ENCODE assay signal across 4 worm cellular contexts in the genomic region with DNA sequence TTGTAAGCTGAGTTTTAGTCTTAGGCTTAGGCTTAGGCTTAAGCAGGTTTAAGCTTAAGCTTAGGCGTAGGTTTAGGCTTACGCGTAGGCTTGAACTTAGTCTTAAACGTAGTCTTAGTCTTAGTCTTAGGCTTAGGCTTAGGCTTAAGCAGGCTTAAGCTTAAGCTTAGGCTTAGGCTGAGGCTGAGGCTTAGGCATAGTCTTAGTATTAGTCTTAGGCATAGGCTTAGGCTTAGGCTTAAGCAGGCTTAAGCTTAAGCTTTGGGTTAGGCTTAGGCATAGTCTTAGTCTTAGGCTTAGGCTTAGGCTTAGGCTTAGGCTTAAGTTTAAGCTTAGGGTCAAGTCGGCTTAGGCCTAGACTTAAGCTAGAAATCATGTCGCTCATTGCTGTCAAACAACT.
TF ChIP-seq lines count a peak whose summit lies in the region.

No protein-coding gene starts in this region.

TF ChIP-seq in whole organism, early embryonic, 17 proteins besides CTCF, POLR2A, EP300 and RAD21:
- TF ChIP-seq ceh-36 (tag; optimal IDR thresholded peaks at IDR 0.05; lab: Kevin White, UChicago) (peak; percentile 90), hmbx-1 (tag; optimal IDR thresholded peaks at IDR 0.05; lab: Kevin White, UChicago) (no peak), B0310.2 (tag; optimal IDR thresholded peaks at IDR 0.05; lab: Kevin White, UChicago) (no peak), ets-7 (tag; optimal IDR thresholded peaks at IDR 0.05; lab: Kevin White, UChicago) (no peak), flt-1 (GFP tag; IDR thresholded peaks at IDR 0.05; lab: Robert Waterston, UW) (no peak), scrt-1 (GFP tag; IDR thresholded peaks at IDR 0.05; lab: Robert Waterston, UW) (no peak), sea-1 (GFP tag; conservative IDR thresholded peaks at IDR 0.05; lab: Robert Waterston, UW) (no peak)

TF ChIP-seq in whole organism, late embryonic, 69 proteins besides CTCF, POLR2A, EP300 and RAD21:
- no peak for TF ChIP-seq C38D4.7 (GFP tag; optimal IDR thresholded peaks at IDR 0.05; lab: Kevin White, UChicago)
- TF ChIP-seq dve-1 (tag; optimal IDR thresholded peaks at IDR 0.05; lab: Kevin White, UChicago): peak; percentile 77

TF ChIP-seq in whole organism, midembryonic, 9 proteins besides CTCF, POLR2A, EP300 and RAD21:
- TF ChIP-seq ztf-29 (GFP tag; IDR thresholded peaks at IDR 0.05; lab: Robert Waterston, UW) (peak; percentile 50; the same call in 1 of the 2 replicates), T22C8.4 (GFP tag; IDR thresholded peaks at IDR 0.05; lab: Robert Waterston, UW) (no peak)

TF ChIP-seq in whole organism, mixed stage, embryonic, 35 proteins besides CTCF, POLR2A, EP300 and RAD21:
- TF ChIP-seq ham-2 (GFP tag; optimal IDR thresholded peaks at IDR 0.05; lab: Kevin White, UChicago) (peak; percentile 63), pha-4 (tag; optimal IDR thresholded peaks at IDR 0.05; lab: Kevin White, UChicago) (no peak), ztf-11 (tag; optimal IDR thresholded peaks at IDR 0.05; lab: Kevin White, UChicago) (no peak), nhr-76 (tag; optimal IDR thresholded peaks at IDR 0.05; lab: Kevin White, UChicago) (no peak), ceh-43 (GFP tag; optimal IDR thresholded peaks at IDR 0.05; lab: Kevin White, UChicago) (no peak), elt-3 (tag; optimal IDR thresholded peaks at IDR 0.05; lab: Kevin White, UChicago) (no peak)
